Fruit fly (Drosophila melanogaster) whole organism: ENCODE results near the gene Srr.

Experiments
- CG8478 ChIP-seq: fragments of >200 bp; optimal IDR thresholded peaks from 2 replicates; lab custom pipeline; 2018; ENCODE audit warnings: inconsistent platforms
- Dll ChIP-seq: fragments of >200 bp; optimal IDR thresholded peaks from 2 replicates; lab custom pipeline; 2017
- EcR ChIP-seq, 2 experiments: fragments of >200 bp; optimal IDR thresholded peaks; 2 replicates each; lab custom pipeline; 2017; ENCODE audit warnings: missing biosample characterization in 2 of 2, missing genetic modification characterization in 2 of 2, missing genetic modification reagents in 2 of 2
- pan ChIP-seq: fragments of >200 bp; optimal IDR thresholded peaks from 2 replicates; lab custom pipeline; 2017
- psq ChIP-seq: fragments of >200 bp; optimal IDR thresholded peaks from 2 replicates; lab custom pipeline; 2017
- usp ChIP-seq: fragments of >200 bp; optimal IDR thresholded peaks from 2 replicates; lab custom pipeline; 2017; ENCODE audit warnings: missing biosample characterization, missing genetic modification characterization, mixed read lengths

The Srr gene

DNA sequence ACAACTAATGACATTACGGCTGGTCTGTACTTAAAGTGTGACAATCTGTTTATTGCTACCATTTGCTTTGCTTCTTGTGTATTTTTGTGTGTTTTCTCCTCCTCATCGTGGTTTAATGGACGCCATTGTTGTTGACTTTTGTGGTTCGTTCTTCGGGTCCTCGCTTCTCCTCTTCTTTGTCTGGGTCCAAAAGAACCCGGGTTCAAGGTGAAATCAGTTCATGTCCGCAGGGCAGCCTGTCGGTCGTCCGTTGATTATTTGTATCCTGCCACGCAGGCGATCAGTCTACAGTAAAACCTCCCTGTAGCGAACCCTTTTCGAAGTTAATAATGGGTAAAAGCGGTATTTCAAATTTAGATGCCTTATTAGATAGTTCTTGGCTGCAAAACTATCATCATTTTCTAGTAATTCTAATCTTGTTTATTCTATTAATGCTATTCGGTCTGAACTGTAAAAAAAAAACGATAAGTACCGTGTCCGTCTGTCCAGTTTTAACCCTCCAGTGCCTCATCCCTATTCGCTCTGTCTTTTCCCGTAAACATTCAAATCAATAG, 15.9 kb upstream of the Srr start:
- no peak for TF ChIP-seq CG8478 (lab: Kevin White, UChicago)
- TF ChIP-seq EcR (GFP tag; optimal IDR thresholded peaks at IDR 0.05; lab: Kevin White, UChicago), result no peak
- TF ChIP-seq pan (lab: Kevin White, UChicago), result no peak
- no peak for TF ChIP-seq psq (lab: Kevin White, UChicago)
- no peak for TF ChIP-seq usp (GFP tag; lab: Kevin White, UChicago)
- no peak for TF ChIP-seq Dll

DNA sequence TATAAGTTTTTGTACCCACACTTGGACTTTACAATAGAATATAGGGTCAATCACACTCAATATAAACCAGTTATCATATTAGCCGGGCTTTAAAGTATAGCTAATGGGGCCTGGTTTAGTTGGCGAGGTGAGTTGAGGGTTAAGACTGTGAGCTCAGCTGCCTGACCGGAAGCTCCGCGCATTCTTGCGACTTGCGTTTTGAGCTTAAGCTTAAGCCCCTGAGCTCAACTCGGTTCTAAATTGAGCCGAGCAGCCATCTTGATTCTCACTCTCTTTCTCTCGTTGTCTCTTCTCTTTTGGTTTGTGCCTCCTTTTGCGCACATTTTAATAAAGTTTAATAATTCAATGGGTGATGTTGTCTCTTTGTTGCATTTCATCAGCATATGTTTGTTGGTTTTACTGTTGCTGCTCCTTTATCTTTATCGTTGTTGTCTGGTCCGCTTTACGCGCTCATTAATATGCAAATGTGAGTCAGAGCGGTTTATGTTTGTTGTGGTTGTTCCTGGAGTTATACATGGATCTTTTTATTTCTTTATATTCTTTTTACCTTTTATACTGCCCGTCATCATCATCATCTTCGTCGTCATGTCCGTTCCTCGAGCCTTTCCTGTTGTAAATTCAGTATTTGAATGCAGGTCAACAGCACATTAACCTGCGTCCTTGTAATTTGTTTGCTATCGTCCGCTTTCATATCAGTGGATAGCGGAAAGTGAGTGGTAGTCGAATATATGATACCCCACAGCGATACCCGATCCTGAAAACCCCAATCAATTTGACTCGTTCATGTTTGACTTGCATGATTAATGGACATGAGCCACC, 14.4 kb upstream of the Srr start:
- TF ChIP-seq EcR (GFP tag; optimal IDR thresholded peaks at IDR 0.05; lab: Kevin White, UChicago), result no peak
- no peak for TF ChIP-seq CG8478 (lab: Kevin White, UChicago)
- TF ChIP-seq psq (lab: Kevin White, UChicago), result no peak
- TF ChIP-seq usp (GFP tag; lab: Kevin White, UChicago), result no peak
- TF ChIP-seq Dll, result no peak
- TF ChIP-seq pan (lab: Kevin White, UChicago), result peak; percentile 28

DNA sequence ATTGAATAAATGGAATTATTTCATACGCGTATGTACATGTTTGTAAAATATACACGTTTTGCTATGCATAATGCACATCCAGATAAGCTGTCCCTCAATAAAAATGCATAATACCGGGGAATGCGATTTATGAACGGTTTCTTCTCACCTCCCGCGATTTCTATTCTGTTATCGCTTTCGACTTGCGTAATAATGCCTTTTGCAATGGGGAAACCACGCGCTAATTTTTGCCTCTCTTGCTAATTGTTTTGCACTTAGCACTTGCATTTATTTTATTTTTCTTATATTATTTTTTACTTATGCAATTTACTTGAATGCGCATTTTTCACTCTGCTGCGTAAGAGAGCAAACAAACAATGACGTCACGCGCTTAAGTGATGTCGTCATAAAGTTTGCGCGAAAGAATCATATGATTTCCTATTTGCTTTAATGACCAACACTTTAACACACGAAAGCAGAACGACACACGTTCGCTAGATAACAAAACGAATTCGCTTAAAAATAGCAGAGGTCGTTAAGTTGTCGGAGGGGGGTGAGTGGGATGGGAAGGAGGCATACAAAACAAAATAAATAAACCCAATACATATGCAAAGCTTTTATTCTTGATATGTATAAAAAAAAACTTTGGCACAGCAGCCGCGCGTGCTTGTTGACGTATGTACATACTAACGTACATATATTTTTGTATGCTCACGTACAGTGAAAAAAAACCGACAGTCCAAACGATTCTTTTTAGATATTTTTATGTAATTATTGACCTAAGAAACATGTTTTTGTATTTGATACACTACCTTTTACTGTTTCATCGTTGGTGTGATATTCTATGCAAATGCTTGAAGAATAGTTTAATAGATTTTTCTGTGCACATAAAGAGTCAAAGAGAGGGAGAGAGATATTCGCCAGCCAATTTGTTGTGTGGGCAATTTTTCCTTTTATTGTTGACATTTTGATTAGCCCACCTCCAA, 13.5 kb upstream of the Srr start:
- TF ChIP-seq psq (lab: Kevin White, UChicago) (no peak), CG8478 (lab: Kevin White, UChicago) (no peak), pan (lab: Kevin White, UChicago) (no peak), EcR (GFP tag; optimal IDR thresholded peaks at IDR 0.05; lab: Kevin White, UChicago) (no peak), Dll (no peak), usp (GFP tag; lab: Kevin White, UChicago) (no peak)

DNA sequence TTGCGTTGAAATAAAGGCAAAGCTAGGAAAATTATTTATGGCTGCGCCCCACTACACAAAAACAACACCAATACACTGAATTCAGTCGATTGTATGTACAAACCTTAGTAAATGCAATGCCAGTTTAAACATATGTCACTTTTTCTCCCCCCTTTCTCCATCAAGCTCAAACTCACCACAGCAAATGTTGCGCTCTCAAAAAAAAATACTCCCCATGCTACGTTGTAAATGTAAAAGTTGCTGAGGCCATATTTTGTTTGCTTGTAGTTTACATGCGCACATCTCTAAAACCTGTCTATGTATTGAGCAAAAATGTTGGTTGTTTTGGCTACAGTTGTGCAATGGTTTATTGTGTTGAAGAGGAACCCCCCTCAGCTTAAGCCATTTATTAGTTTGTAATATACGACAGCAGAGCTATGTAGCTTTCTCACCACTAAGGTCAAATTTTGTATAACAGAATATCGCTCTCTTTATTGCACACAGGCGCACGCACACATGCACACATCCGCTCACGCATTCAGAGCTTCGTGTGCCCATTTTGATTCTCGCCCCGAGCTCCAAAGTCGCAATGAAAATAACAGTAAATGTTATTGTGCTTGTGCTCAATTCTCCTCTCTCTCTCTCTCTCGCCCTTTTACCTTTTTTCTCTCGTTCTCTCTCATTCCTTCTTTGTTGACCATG, 12.5 kb upstream of the Srr start:
- TF ChIP-seq CG8478 (lab: Kevin White, UChicago) (no peak), psq (lab: Kevin White, UChicago) (no peak), pan (lab: Kevin White, UChicago) (no peak), usp (GFP tag; lab: Kevin White, UChicago) (no peak), Dll (no peak), EcR (GFP tag; optimal IDR thresholded peaks at IDR 0.05; lab: Kevin White, UChicago) (no peak)

DNA sequence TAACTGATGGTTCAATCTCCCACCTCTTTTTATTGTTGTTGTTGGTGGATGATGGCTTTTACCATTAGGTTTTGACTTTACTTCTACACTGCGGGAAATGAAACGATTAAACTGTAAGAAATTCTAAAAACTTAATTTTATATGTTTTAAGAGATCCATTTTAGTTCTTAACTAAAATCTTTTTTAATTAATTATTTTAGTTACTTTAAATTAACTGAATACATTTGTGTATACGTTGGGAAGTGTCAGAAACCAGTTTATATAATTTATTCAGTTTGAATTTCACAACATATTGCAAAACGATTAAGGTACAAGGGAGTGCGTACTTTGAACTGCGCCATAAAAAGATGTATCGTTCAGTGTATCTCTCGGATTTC, 11.9 kb upstream of the Srr start:
- TF ChIP-seq EcR (GFP tag; optimal IDR thresholded peaks at IDR 0.05; lab: Kevin White, UChicago), result no peak
- TF ChIP-seq usp (GFP tag; lab: Kevin White, UChicago), result no peak
- no peak for TF ChIP-seq pan (lab: Kevin White, UChicago)
- no peak for TF ChIP-seq psq (lab: Kevin White, UChicago)

DNA sequence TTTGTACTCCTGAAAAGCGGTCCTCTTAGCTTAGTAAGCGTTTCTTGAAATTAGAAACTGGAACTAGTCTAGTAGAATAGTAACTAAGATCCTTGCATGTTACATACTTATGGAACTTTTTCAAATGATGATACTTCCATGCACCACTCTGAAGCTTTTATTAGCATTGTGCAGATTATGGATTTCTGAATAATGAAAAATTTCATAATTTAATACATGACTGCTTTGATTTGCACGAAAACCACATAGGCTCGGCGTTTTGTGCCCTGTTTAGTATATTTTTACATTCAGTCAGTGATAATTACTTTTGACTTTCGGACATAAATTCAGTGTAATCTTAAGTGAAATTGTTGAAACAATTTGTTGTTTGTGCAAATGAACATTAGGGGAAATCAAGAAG, 10.0 kb upstream of the Srr start, which contains the start of gene CG43675:
TSS of gene CG43675 (plus strand) at position 301 of the 400 bp plus-strand sequence.
- TF ChIP-seq psq (lab: Kevin White, UChicago) (no peak), usp (GFP tag; lab: Kevin White, UChicago) (no peak), EcR (GFP tag; optimal IDR thresholded peaks at IDR 0.05; lab: Kevin White, UChicago) (no peak), CG8478 (lab: Kevin White, UChicago) (no peak), pan (lab: Kevin White, UChicago) (no peak), Dll (no peak)

DNA sequence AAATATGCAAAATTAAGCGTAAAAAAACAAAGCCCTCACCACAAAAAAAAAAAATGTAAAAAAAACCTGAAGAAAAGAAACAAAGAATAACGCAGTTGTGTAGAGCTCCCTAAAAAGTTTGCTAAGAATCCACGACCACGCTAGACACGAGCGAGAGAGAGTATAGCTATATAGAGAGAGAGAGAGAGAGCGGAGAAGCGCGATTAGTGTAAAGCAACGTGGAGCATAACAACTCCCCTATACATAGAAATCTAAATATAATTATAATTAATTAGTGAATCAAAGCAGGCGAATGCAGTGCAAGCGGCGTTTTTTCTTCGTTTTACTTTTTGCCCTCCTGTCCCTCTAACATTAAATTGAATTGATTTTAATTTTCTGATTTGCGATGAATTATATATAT, 5.8 kb upstream of the Srr start:
- TF ChIP-seq usp (GFP tag; lab: Kevin White, UChicago) (no peak), psq (lab: Kevin White, UChicago) (no peak), EcR (GFP tag; optimal IDR thresholded peaks at IDR 0.05; lab: Kevin White, UChicago) (no peak), CG8478 (lab: Kevin White, UChicago) (no peak), pan (lab: Kevin White, UChicago) (no peak), Dll (no peak)

DNA sequence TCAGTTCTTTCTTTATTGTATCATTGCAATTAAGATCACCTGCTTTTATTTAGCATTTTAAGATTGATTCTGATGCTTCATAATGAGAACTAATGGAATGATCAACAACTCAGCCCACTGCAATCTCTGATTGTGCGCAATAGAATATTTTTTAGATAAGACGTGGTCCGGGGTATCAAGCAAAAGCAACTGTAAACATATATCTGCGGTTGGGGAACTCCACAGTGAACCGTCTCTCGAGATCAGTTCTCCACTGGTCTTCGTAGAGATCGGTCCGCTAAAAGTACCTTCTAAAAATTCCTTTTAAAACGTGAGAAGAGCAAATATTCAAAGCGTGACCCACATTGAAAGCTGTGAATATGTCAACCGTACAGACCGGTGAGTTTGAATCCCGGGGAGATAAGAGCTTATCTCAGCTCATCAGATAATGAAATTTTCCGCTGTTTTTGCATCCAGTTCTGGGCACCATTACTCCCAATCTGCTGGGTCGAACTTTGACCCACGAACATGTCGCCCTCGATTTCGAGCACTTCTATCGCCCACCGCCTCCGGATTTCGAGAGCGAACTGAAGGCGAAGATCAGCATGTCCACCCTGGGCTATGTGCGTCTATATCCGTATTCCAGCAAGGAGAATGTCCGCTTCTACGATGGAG, 2.0 kb upstream of the Srr start, which contains the start of gene CG18473:
TSS of gene CG18473 (plus strand) at position 240 of the 654 bp plus-strand sequence.
- TF ChIP-seq Dll (no peak), pan (lab: Kevin White, UChicago) (no peak), usp (GFP tag; lab: Kevin White, UChicago) (no peak), psq (lab: Kevin White, UChicago) (no peak)

DNA sequence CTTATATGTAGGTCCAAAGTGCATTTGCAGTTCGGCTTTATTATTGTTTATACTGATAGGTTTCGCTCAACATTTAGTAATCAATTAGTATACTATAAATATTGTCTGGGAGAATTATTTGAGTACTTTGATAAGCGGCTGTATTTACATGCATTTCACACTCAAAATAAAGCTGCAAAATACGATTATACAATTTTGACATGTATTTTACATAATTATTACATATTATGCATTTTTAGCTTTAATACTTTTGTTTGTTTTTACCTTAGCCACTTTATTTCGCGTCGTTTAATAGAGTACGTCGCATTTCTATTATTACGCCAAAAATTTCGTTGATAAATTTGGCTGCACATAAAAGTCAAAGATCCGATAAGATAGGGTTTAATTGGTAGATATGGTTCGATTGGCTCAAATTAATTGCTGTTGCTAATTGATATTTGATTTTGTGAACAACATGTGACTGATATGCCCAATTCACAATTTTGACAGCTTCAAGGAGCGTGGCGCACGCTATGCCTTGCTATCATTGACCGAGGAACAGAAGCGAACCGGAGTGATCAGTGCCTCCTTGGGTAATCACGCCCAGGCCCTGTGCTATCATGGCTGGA, 799 bp downstream of the Srr start:
- TF ChIP-seq EcR (GFP tag; optimal IDR thresholded peaks at IDR 0.05; lab: Kevin White, UChicago) (no peak), usp (GFP tag; lab: Kevin White, UChicago) (no peak), Dll (no peak), psq (lab: Kevin White, UChicago) (no peak), CG8478 (lab: Kevin White, UChicago) (no peak), pan (lab: Kevin White, UChicago) (no peak)

DNA sequence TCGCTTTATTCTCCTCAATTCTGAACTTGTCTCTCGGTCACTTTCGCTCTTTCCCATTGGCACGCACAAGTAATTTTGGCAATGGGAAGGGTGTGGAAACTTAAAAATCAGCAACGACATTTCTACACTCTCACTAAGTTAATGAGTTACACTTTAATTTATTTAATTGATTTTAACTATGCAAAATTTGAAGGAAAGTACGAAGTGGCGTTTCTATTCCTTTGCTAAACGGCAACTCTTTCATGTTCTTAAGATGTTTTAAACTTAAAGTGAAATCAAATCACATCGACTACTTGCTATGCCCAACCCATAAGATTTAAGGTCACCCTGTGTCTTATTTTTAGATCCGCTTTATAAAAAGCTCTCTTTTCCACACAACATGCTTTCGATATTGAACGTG, 5.2 kb downstream of the Srr start:
- no peak for TF ChIP-seq usp (GFP tag; lab: Kevin White, UChicago)
- TF ChIP-seq CG8478 (lab: Kevin White, UChicago), result no peak
- no peak for TF ChIP-seq pan (lab: Kevin White, UChicago)
- no peak for TF ChIP-seq Dll
- TF ChIP-seq EcR (GFP tag; optimal IDR thresholded peaks at IDR 0.05; lab: Kevin White, UChicago), result no peak
- TF ChIP-seq psq (lab: Kevin White, UChicago), result no peak
